Worm (Caenorhabditis elegans) whole organism, L4 larva: ENCODE measurements around the gene crh-2.
A peak's percentile ranks its signal among the peaks of the same experiment; 100 is the strongest.

Experiments
- F37D6.2 ChIP-seq: sonication (generic microtip); optimal IDR thresholded peaks from 2 replicates; lab custom pipeline; 2016; ENCODE audit warnings: mild to moderate bottlenecking, missing genetic modification characterization, missing compliant biosample characterization
- F44E2.7 ChIP-seq: fragments of 200-800 bp; sonication (Bioruptor generic); IDR thresholded peaks from 2 replicates; pipeline ENCODE4 v2.1.2; 2022; ENCODE audit warnings: missing genetic modification characterization, missing compliant biosample characterization
- T20F7.1 ChIP-seq: fragments of 200-800 bp; sonication (Bioruptor generic); optimal IDR thresholded peaks from 2 replicates; lab custom pipeline; 2018; ENCODE audit warnings: mild to moderate bottlenecking, missing genetic modification characterization, missing compliant biosample characterization
- Y105C5A.15 ChIP-seq: fragments of 200-800 bp; sonication (Bioruptor generic); IDR thresholded peaks from 2 replicates; pipeline ENCODE4 v1.3.6; 2022; ENCODE audit warnings: missing genetic modification characterization, missing compliant biosample characterization
- Y75B8A.6 ChIP-seq: fragments of 200-800 bp; sonication (Bioruptor generic); IDR thresholded peaks from 2 replicates; pipeline ENCODE4 v1.3.6; 2022; ENCODE audit warnings: missing genetic modification reagents, missing genetic modification characterization, missing compliant biosample characterization
- aly-2 ChIP-seq: sonication (generic microtip); optimal IDR thresholded peaks from 2 replicates; lab custom pipeline; 2018; ENCODE audit warnings: missing biosample characterization, missing genetic modification characterization
- ces-1 ChIP-seq: fragments of 150-350 bp; sonication (generic microtip); optimal IDR thresholded peaks from 4 replicates; lab custom pipeline; 2014; ENCODE audit warnings: missing biosample characterization, missing genetic modification reagents, missing genetic modification characterization
- daf-16 ChIP-seq, 3 experiments: sonication (generic microtip); optimal IDR thresholded peaks; 2 replicates each; lab custom pipeline; 2016 to 2017; ENCODE audit warnings: missing genetic modification characterization in 3 of 3, missing genetic modification reagents in 3 of 3, mild to moderate bottlenecking in 2 of 3, missing compliant biosample characterization in 2 of 3, missing biosample characterization in 1 of 3, moderate library complexity in 1 of 3
- daf-19 ChIP-seq: fragments of 200-800 bp; sonication (Bioruptor generic); conservative IDR thresholded peaks from 2 replicates; pipeline ENCODE4 v1.3.6; 2022; ENCODE audit warnings: missing genetic modification characterization, missing compliant biosample characterization
- daf-8 ChIP-seq: fragments of 200-800 bp; sonication (Bioruptor generic); IDR thresholded peaks from 2 replicates; pipeline ENCODE4 v1.3.6; 2022; ENCODE audit warnings: missing genetic modification characterization, missing compliant biosample characterization
- dmd-6 ChIP-seq: fragments of 200-800 bp; sonication (Bioruptor generic); IDR thresholded peaks from 2 replicates; pipeline ENCODE4 v1.3.6; 2022; ENCODE audit warnings: missing genetic modification reagents, missing genetic modification characterization, missing compliant biosample characterization
- duxl-1 ChIP-seq: sonication (generic microtip); optimal IDR thresholded peaks from 2 replicates; lab custom pipeline; 2016; ENCODE audit warnings: mild to moderate bottlenecking, missing genetic modification characterization, moderate library complexity, missing compliant biosample characterization; ENCODE audit not compliant: poor library complexity
- dve-1 ChIP-seq: sonication (generic microtip); optimal IDR thresholded peaks from 2 replicates; lab custom pipeline; 2017; ENCODE audit warnings: antibody characterized with exemption, mild to moderate bottlenecking, missing genetic modification characterization, missing compliant biosample characterization; ENCODE audit not compliant: insufficient read depth
- fkh-10 ChIP-seq: fragments of 150-350 bp; optimal IDR thresholded peaks from 2 replicates; lab custom pipeline; 2014; ENCODE audit warnings: missing biosample characterization, missing genetic modification reagents, missing genetic modification characterization
- hlh-11 ChIP-seq: fragments of 200-800 bp; sonication (Bioruptor generic); optimal IDR thresholded peaks from 2 replicates; lab custom pipeline; 2018; ENCODE audit warnings: mild to moderate bottlenecking, missing genetic modification characterization, missing compliant biosample characterization
- lim-7 ChIP-seq: fragments of 200-800 bp; sonication (Bioruptor generic); IDR thresholded peaks from 2 replicates; pipeline ENCODE4 v1.3.6; 2022; ENCODE audit warnings: missing genetic modification characterization, missing compliant biosample characterization
- lin-1 ChIP-seq: fragments of 200-800 bp; sonication (Bioruptor generic); IDR thresholded peaks from 2 replicates; pipeline ENCODE4 v1.3.6; 2022; ENCODE audit warnings: missing genetic modification reagents, missing genetic modification characterization, missing compliant biosample characterization
- mxl-2 ChIP-seq: fragments of 200-800 bp; sonication (Bioruptor generic); conservative IDR thresholded peaks from 2 replicates; pipeline ENCODE4 v1.3.6; 2022; ENCODE audit warnings: missing genetic modification reagents, missing genetic modification characterization, missing compliant biosample characterization
- mxl-3 ChIP-seq: fragments of 200-800 bp; sonication (Bioruptor generic); optimal IDR thresholded peaks from 2 replicates; lab custom pipeline; 2018; ENCODE audit warnings: mild to moderate bottlenecking, missing genetic modification characterization, missing compliant biosample characterization
- nhr-102 ChIP-seq: sonication (generic microtip); optimal IDR thresholded peaks from 2 replicates; lab custom pipeline; 2016; ENCODE audit warnings: mild to moderate bottlenecking, missing genetic modification characterization, moderate library complexity, missing compliant biosample characterization
- nhr-28 ChIP-seq: fragments of 150-350 bp; optimal IDR thresholded peaks from 2 replicates; lab custom pipeline; 2014; ENCODE audit warnings: missing biosample characterization, missing genetic modification characterization
- nhr-48 ChIP-seq: sonication (generic microtip); optimal IDR thresholded peaks from 2 replicates; lab custom pipeline; 2016; ENCODE audit warnings: mild to moderate bottlenecking, missing genetic modification characterization, missing compliant biosample characterization
- nhr-77 ChIP-seq: fragments of 150-350 bp; optimal IDR thresholded peaks from 2 replicates; lab custom pipeline; 2014; ENCODE audit warnings: missing biosample characterization, missing genetic modification characterization
- pha-4 ChIP-seq, 2 experiments: fragments of 150-350 bp in 1 of 2; fragments of 200-800 bp in 1 of 2; sonication (Bioruptor generic) in 1 of 2; IDR thresholded peaks in 1 of 2; optimal IDR thresholded peaks in 1 of 2; 2 replicates each; pipeline versions ENCODE4 v1.3.6 to Lab custom; 2014 to 2022; ENCODE audit warnings: missing genetic modification characterization in 2 of 2, missing genetic modification reagents in 2 of 2, missing biosample characterization in 1 of 2, missing compliant biosample characterization in 1 of 2
- pqm-1 ChIP-seq: sonication (generic microtip); optimal IDR thresholded peaks from 2 replicates; lab custom pipeline; 2017; ENCODE audit warnings: missing biosample characterization, missing genetic modification characterization
- set-16 ChIP-seq: fragments of 200-800 bp; sonication (Bioruptor generic); IDR thresholded peaks from 2 replicates; pipeline ENCODE4 v1.3.6; 2022; ENCODE audit warnings: missing genetic modification reagents, missing genetic modification characterization, missing compliant biosample characterization
- skn-1 ChIP-seq: fragments of 150-350 bp; optimal IDR thresholded peaks from 2 replicates; lab custom pipeline; 2014; ENCODE audit warnings: missing biosample characterization, missing genetic modification characterization
- spr-1 ChIP-seq: sonication (generic microtip); optimal IDR thresholded peaks from 2 replicates; lab custom pipeline; 2016; ENCODE audit warnings: mild to moderate bottlenecking, missing genetic modification characterization, missing compliant biosample characterization
- tag-97 ChIP-seq: fragments of 200-800 bp; sonication (Bioruptor generic); IDR thresholded peaks from 2 replicates; pipeline ENCODE4 v1.3.6; 2022; ENCODE audit warnings: missing genetic modification characterization, missing compliant biosample characterization
- unc-130 ChIP-seq: sonication (generic microtip); optimal IDR thresholded peaks from 2 replicates; lab custom pipeline; 2016; ENCODE audit warnings: missing genetic modification reagents, missing genetic modification characterization, missing compliant biosample characterization
- unc-62 ChIP-seq, 3 experiments: fragments of 150-350 bp in 1 of 3; sonication (generic microtip); optimal IDR thresholded peaks in 2 of 3; peaks in 1 of 3; 1 replicate in 1 of 3; 2 replicates in 2 of 3; lab custom pipeline; 2014 to 2017; ENCODE audit warnings: missing biosample characterization in 3 of 3, missing genetic modification characterization in 3 of 3, missing genetic modification reagents in 3 of 3, missing genotype in 1 of 3
- zfp-2 ChIP-seq: sonication (generic microtip); optimal IDR thresholded peaks from 2 replicates; lab custom pipeline; 2016; ENCODE audit warnings: mild to moderate bottlenecking, missing genetic modification characterization, missing compliant biosample characterization

Gene crh-2

ce11 chrII:5234728-5235127, 47.4 kb upstream of the crh-2 start:
- TF ChIP-seq tag-97 (GFP tag; lab: Robert Waterston, UW) (no peak), dve-1 (tag; lab: Kevin White, UChicago) (peak; percentile 2), unc-62 (GFP tag; optimal IDR thresholded peaks at IDR 0.05 in 1 of 2; lab: Kevin White, UChicago) (no peak), unc-62 (tag; optimal IDR thresholded peaks at IDR 0.05; lab: Kevin White, UChicago) (no peak), daf-8 (GFP tag; lab: Robert Waterston, UW) (no peak), dmd-6 (GFP tag; lab: Robert Waterston, UW) (0 out of 2 replicates have a peak, but pooled peaks have one; percentile 7), hlh-11 (tag; lab: Kevin White, UChicago) (peak; percentile 30), aly-2 (tag; lab: Kevin White, UChicago) (no peak), nhr-28 (tag; lab: Kevin White, UChicago) (peak; percentile 14), F44E2.7 (GFP tag; lab: Robert Waterston, UW) (no peak), pqm-1 (peak; percentile 41), daf-16 (GFP tag; optimal IDR thresholded peaks at IDR 0.05; lab: Kevin White, UChicago) (no peak), daf-16 (tag; optimal IDR thresholded peaks at IDR 0.05; lab: Kevin White, UChicago) (peak; percentile 10)

ce11 chrII:5231111-5231510, 43.7 kb upstream of the crh-2 start, which contains the start of gene EGAP2.1:
Gene EGAP2.1 (plus strand): TSS chrII:5231411.
- TF ChIP-seq mxl-3 (GFP tag; lab: Kevin White, UChicago) = no peak
- no peak for TF ChIP-seq set-16
- no peak for TF ChIP-seq lim-7 (GFP tag; lab: Robert Waterston, UW)
- no peak for TF ChIP-seq nhr-77 (tag; lab: Kevin White, UChicago)
- no peak for TF ChIP-seq skn-1 (tag; lab: Kevin White, UChicago)
- TF ChIP-seq daf-8 (GFP tag; lab: Robert Waterston, UW) = no peak
- TF ChIP-seq unc-130 (GFP tag; lab: Kevin White, UChicago) = no peak
- no peak for TF ChIP-seq daf-19
- TF ChIP-seq zfp-2 (tag; lab: Kevin White, UChicago) = no peak
- TF ChIP-seq T20F7.1 (GFP tag; lab: Kevin White, UChicago) = no peak
- TF ChIP-seq ces-1 (GFP tag; lab: Kevin White, UChicago) = no peak
- TF ChIP-seq, all 104 proteins: peak for 0

DNA sequence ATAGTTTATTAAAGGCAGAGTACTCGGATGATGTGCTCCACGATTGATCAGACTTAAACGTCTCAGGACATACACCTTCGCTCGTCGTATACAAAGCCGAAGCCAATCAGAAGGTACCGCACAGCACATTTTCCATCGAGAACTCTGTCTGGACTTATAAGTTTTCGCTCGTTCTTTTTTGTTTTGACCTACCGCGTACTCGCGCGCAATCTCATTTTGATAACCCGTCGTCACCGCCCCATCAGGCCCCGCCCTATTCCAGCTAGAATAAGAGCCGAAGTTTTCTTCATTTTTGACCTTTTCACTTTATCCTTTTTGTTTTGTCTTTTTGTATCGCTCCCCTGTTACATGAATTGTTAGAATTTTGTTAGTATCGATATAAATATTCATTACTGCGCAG, 42.2 kb upstream of the crh-2 start, which contains the start of gene EGAP2.2:
Gene EGAP2.2, plus strand, starts transcription at position 301 of the 400 bp plus-strand sequence.
- no peak for TF ChIP-seq hlh-11 (tag; lab: Kevin White, UChicago)
- TF ChIP-seq skn-1 (tag; lab: Kevin White, UChicago) = no peak
- TF ChIP-seq duxl-1 (tag; lab: Kevin White, UChicago) = no peak
- TF ChIP-seq mxl-2 (GFP tag; lab: Robert Waterston, UW) = no peak
- TF ChIP-seq Y75B8A.6 (GFP tag; lab: Robert Waterston, UW) = no peak
- TF ChIP-seq pha-4 (GFP tag; IDR thresholded peaks at IDR 0.05; lab: Robert Waterston, UW) = no peak
- TF ChIP-seq pha-4 (tag; optimal IDR thresholded peaks at IDR 0.05; lab: Kevin White, UChicago) = no peak
- no peak for TF ChIP-seq nhr-48 (tag; lab: Kevin White, UChicago)
- TF ChIP-seq fkh-10 (GFP tag; lab: Kevin White, UChicago) = no peak
- no peak for TF ChIP-seq nhr-102
- TF ChIP-seq spr-1 (tag; lab: Kevin White, UChicago) = no peak
- TF ChIP-seq daf-16 (GFP tag; optimal IDR thresholded peaks at IDR 0.05; lab: Kevin White, UChicago) = no peak
- TF ChIP-seq daf-16 (tag; optimal IDR thresholded peaks at IDR 0.05; lab: Kevin White, UChicago) = no peak
- TF ChIP-seq Y105C5A.15 (GFP tag; lab: Robert Waterston, UW) = no peak
- TF ChIP-seq F37D6.2 (tag; lab: Kevin White, UChicago) = no peak

DNA sequence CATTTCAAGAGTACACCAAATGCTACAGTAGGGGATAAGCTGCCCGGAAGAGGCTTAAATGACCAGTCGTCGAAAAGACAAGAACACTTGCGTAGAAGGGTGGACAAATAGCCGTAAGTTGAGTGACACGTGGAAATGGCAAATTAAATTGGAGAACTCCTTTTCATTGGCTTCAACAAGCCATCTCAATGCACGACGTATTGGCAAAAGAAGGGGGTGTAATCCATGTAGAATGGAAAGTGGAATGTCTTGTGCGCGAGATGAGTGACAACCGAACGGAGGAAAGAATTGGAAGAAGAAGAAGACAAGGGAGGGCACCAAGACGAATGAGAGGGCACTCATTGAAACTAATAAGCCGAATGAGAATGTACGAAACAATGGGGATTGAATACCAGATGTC, 41.3 kb upstream of the crh-2 start:
- TF ChIP-seq unc-62 (GFP tag; optimal IDR thresholded peaks at IDR 0.05 in 1 of 2; lab: Kevin White, UChicago) (peak in 1 of 2 experiments; percentile 13), unc-62 (tag; optimal IDR thresholded peaks at IDR 0.05; lab: Kevin White, UChicago) (no peak), lin-1 (GFP tag; lab: Robert Waterston, UW) (no peak)
- TF ChIP-seq, all 104 proteins: peak for 1
